Worm (Caenorhabditis elegans) whole organism, mixed stage, embryonic: ENCODE results near the gene him-14.

Experiments used
- blmp-1 ChIP-seq: fragments of 150-350 bp; optimal IDR thresholded peaks from 2 replicates; lab custom pipeline; 2014; ENCODE audit warnings: missing biosample characterization, missing genetic modification characterization
- hlh-1 ChIP-seq: fragments of 150-350 bp; optimal IDR thresholded peaks from 2 replicates; lab custom pipeline; 2014; ENCODE audit warnings: missing biosample characterization, missing genetic modification reagents, missing genetic modification characterization
- nhr-12 ChIP-seq: fragments of 150-350 bp; optimal IDR thresholded peaks from 2 replicates; lab custom pipeline; 2014; ENCODE audit warnings: missing biosample characterization, missing genetic modification characterization

DNA sequence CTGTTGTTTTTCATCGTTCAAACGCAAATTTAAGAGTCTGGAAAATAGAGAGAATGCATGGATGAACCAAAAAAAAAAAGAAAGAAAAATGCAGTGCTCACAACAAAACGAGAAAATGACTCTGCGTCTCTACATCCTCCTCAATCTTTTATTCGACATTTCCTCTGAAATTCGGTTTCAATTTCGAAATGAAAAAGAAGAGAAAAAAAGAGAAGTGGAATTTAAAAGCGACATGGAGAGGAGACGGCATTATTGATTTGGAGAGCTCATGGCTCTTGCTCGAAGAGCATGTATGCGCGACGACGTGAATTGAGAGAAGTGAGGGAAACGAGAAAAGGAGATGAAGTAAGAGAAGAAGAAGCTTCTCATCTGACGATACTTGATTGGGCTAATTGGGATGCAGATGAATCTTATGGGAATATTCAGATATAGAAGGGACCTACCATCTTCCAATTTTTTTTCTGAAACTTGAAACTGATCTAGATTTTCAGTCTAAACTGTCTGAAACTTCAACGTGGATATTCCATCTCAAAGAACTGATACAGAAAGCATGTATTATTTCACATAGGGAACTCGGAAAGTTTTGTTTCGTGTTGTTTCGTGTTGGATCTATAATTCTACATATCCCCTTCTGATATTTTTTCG lies 41.4 kb upstream of the him-14 start:
- TF ChIP-seq blmp-1 (tag; lab: Kevin White, UChicago) (no peak), hlh-1 (tag; lab: Kevin White, UChicago) (no peak), nhr-12 (no peak)
